Fruit fly (Drosophila melanogaster) whole organism, pupa: ENCODE results near the gene CG9368.

Experiments used
- CG14655 ChIP-seq: fragments of 200-800 bp; sonication (Bioruptor generic); optimal IDR thresholded peaks from 3 replicates; lab custom pipeline; 2017; ENCODE audit warnings: mild to moderate bottlenecking, missing biosample characterization, missing genetic modification reagents, missing genetic modification characterization
- CG4496 ChIP-seq: fragments of 200-800 bp; sonication (Bioruptor generic); IDR thresholded peaks from 3 replicates; pipeline ENCODE4 v1.3.6; 2022; ENCODE audit warnings: missing biosample characterization, missing genetic modification characterization
- CG8301 ChIP-seq: fragments of 200-800 bp; sonication (Bioruptor generic); optimal IDR thresholded peaks from 2 replicates; lab custom pipeline; 2018; ENCODE audit warnings: missing biosample characterization, mild to moderate bottlenecking, missing genetic modification characterization
- D1 ChIP-seq: fragments of 200-800 bp; sonication (Bioruptor generic); optimal IDR thresholded peaks from 2 replicates; lab custom pipeline; 2018; ENCODE audit warnings: missing biosample characterization, mild to moderate bottlenecking, missing genetic modification characterization, moderate library complexity
- Ets98B ChIP-seq: fragments of 200-800 bp; sonication (Bioruptor generic); IDR thresholded peaks from 2 replicates; pipeline ENCODE4 v1.3.6; 2022; ENCODE audit warnings: missing biosample characterization, missing genetic modification characterization
- Pif1A ChIP-seq: fragments of 200-800 bp; sonication (Bioruptor generic); optimal IDR thresholded peaks from 3 replicates; lab custom pipeline; 2016; ENCODE audit warnings: missing biosample characterization, missing genetic modification characterization
- Pif1B ChIP-seq: fragments of 200-800 bp; sonication (Bioruptor generic); optimal IDR thresholded peaks from 3 replicates; lab custom pipeline; 2016; ENCODE audit warnings: missing biosample characterization, missing genetic modification characterization
- rn ChIP-seq: fragments of 200-800 bp; sonication (Bioruptor generic); IDR thresholded peaks from 2 replicates; pipeline ENCODE4 v1.3.6; 2022; ENCODE audit warnings: missing biosample characterization, missing genetic modification characterization

DNA sequence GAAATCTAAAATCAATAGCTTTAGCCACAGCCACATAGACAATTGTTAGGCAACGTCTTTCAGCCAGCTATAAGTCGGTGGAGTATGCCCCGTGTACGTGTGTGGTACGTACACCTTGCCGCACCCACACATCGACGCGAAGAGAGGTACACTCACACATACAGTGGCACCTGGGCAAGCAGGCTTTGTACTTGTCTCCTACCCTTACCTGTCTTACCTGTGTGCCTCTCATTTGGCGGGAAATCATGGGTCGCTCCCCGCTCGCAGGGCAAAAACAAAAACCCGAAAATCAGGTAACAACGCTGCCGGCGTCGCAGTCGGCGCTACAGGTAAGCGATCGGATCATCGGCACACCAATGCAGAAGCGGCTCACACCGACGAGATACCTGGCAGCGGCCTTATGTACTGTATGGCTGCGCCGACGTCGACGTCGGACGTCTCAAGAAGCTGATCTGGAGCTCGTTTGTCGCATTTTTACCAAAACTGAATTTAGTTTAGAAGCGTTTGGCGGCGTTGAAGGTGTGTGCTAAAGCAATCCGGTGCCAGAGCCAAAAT lies 39.2 kb upstream of the CG9368 start:
- TF ChIP-seq Ets98B (GFP tag; lab: Robert Waterston, UW), result no peak
- no peak for TF ChIP-seq Pif1B (GFP tag; lab: Kevin White, UChicago)
- no peak for TF ChIP-seq Pif1A (GFP tag; lab: Kevin White, UChicago)
- TF ChIP-seq CG4496 (GFP tag; lab: Robert Waterston, UW), result no peak
- no peak for TF ChIP-seq D1
- TF ChIP-seq CG8301 (tag; lab: Kevin White, UChicago), result no peak
- no peak for TF ChIP-seq CG14655 (GFP tag; lab: Kevin White, UChicago)
- TF ChIP-seq rn (GFP tag; lab: Robert Waterston, UW), result no peak
